Worm (Caenorhabditis elegans) whole organism, young adult: ENCODE measurements around the gene srx-13.

Source experiments
- C06A6.2 ChIP-seq: fragments of 200-800 bp; sonication (Bioruptor generic); conservative IDR thresholded peaks from 2 replicates; pipeline ENCODE4 v1.3.6; 2022; ENCODE audit warnings: missing genetic modification characterization, missing compliant biosample characterization
- F55B11.4 ChIP-seq: sonication (generic microtip); optimal IDR thresholded peaks from 2 replicates; lab custom pipeline; 2016; ENCODE audit warnings: missing compliant biosample characterization, missing genetic modification characterization, borderline replicate concordance; ENCODE audit not compliant: insufficient read depth
- cebp-2 ChIP-seq: fragments of 200-800 bp; sonication (Bioruptor generic); IDR thresholded peaks from 2 replicates; pipeline ENCODE4 v1.3.6; 2022; ENCODE audit warnings: missing genetic modification characterization, missing compliant biosample characterization
- egrh-3 ChIP-seq: fragments of 200-800 bp; sonication (Bioruptor generic); IDR thresholded peaks from 2 replicates; pipeline ENCODE4 v1.3.6; 2022; ENCODE audit warnings: missing genetic modification reagents, missing genetic modification characterization, missing compliant biosample characterization
- lag-1 ChIP-seq: fragments of 200-800 bp; sonication (Bioruptor generic); IDR thresholded peaks from 2 replicates; pipeline ENCODE4 v1.3.6; 2022; ENCODE audit warnings: missing genetic modification reagents, missing genetic modification characterization, missing compliant biosample characterization
- madf-10 ChIP-seq: sonication (generic microtip); optimal IDR thresholded peaks from 2 replicates; lab custom pipeline; 2016; ENCODE audit warnings: mild to moderate bottlenecking, missing genetic modification characterization, missing compliant biosample characterization
- mel-28 ChIP-seq: sonication (generic microtip); optimal IDR thresholded peaks from 2 replicates; lab custom pipeline; 2016; ENCODE audit warnings: borderline replicate concordance, mild to moderate bottlenecking, missing genetic modification characterization, missing compliant biosample characterization
- unc-62 ChIP-seq: fragments of 150-350 bp; optimal IDR thresholded peaks from 2 replicates; lab custom pipeline; 2014; ENCODE audit warnings: missing biosample characterization, missing genetic modification reagents, missing genetic modification characterization

DNA sequence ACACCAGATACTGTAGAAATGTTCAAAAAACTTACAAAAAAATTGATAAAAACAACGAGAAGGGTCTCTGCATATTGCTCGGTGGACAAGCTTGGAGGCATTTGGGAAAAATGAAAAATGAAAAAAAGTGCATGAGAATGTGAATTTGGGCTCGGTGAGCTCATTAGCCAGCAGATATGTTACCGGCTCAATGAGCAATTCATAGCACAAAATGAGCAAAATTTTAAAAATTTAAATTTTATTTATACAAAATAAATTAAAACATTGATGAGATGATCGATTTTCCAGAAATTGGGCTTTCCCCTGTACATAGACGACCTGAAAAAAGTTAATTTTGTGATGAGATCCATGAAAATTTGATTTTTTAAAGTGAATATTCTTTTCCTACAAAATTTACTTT lies 4.8 kb downstream of the srx-13 start, which contains the start of gene srx-14:
- TF ChIP-seq cebp-2 (GFP tag; lab: Robert Waterston, UW), result no peak
- TF ChIP-seq lag-1 (GFP tag; lab: Robert Waterston, UW), result no peak
- no peak for TF ChIP-seq F55B11.4 (tag; lab: Kevin White, UChicago)
- TF ChIP-seq madf-10, result no peak
- TF ChIP-seq unc-62 (GFP tag; lab: Kevin White, UChicago), result no peak
- TF ChIP-seq egrh-3, result no peak
- TF ChIP-seq mel-28 (tag; lab: Kevin White, UChicago), result no peak
- TF ChIP-seq C06A6.2 (GFP tag; lab: Robert Waterston, UW), result no peak
